Fruit fly (Drosophila melanogaster): Measurements from ENCODE around the gene drd.

drd gene

DNA sequence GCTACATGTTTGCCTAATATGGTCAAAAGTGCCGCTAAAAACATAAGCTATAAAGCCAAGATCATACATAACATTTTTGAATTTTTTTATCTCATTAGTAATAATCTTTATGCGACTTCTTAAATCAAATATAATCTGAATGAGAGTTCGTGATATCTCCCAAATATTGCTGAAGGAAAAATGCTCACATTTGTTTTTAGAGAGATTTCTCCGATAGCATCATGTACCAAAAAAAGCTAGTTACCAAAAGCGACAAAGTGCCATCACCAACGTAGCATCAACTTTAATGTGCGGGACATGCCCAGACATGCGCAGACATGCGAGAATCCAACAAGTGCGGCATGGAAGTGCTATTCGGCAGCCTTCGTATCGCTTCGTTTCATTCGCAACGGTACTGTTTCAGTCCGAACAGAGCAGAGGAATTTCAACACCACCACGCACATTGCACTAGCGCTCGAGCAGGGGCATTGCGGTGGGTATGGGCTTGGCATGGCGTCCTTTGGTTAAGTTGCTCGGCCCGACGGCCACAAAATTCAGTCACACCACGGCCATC is 36.3 kb upstream of the drd start, which contains the start of gene Rab3-GEF (continued):
- no peak for TF ChIP-seq NK7.1 (GFP tag; optimal IDR thresholded peaks at IDR 0.05)
- TF ChIP-seq CG1024 (GFP tag; IDR thresholded peaks at IDR 0.05): no peak
- TF ChIP-seq Ets97D (GFP tag; optimal IDR thresholded peaks at IDR 0.05): no peak
- peak; percentile 64 for TF ChIP-seq Sry-β (GFP tag; optimal IDR thresholded peaks at IDR 0.05)
- TF ChIP-seq bowl (GFP tag; IDR thresholded peaks at IDR 0.05): no peak
- TF ChIP-seq gsb-n (tag; optimal IDR thresholded peaks at IDR 0.05): no peak
- TF ChIP-seq CG16779 (GFP tag; IDR thresholded peaks at IDR 0.05): peak; percentile 64; the same call in 1 of the 2 replicates
- no peak for TF ChIP-seq CG10979 (tag; optimal IDR thresholded peaks at IDR 0.05)
- no peak for TF ChIP-seq tx (GFP tag; optimal IDR thresholded peaks at IDR 0.05)
- peak; percentile 34 for TF ChIP-seq abd-A (tag; optimal IDR thresholded peaks at IDR 0.05)
- peak; percentile 98 for TF ChIP-seq scrt (GFP tag; optimal IDR thresholded peaks at IDR 0.05)
- peak; percentile 93 for TF ChIP-seq nerfin-1 (tag; optimal IDR thresholded peaks at IDR 0.05)
- TF ChIP-seq shn (GFP tag; optimal IDR thresholded peaks at IDR 0.05): no peak
- peak; percentile 14 for TF ChIP-seq Sry-δ (GFP tag; optimal IDR thresholded peaks at IDR 0.05)
- peak; percentile 92 for TF ChIP-seq ewg (GFP tag; optimal IDR thresholded peaks at IDR 0.05)
- no peak for TF ChIP-seq HLH3B (GFP tag; IDR thresholded peaks at IDR 0.05)
- TF ChIP-seq p53 (GFP tag; optimal IDR thresholded peaks at IDR 0.05): peak; percentile 94
- peak; percentile 49 for TF ChIP-seq CG15479 (GFP tag; optimal IDR thresholded peaks at IDR 0.05)
- TF ChIP-seq Hmx (GFP tag; optimal IDR thresholded peaks at IDR 0.05): no peak
- no peak for TF ChIP-seq onecut (GFP tag; IDR thresholded peaks at IDR 0.05)
- no peak for TF ChIP-seq CG13775 (GFP tag; optimal IDR thresholded peaks at IDR 0.05)

DNA sequence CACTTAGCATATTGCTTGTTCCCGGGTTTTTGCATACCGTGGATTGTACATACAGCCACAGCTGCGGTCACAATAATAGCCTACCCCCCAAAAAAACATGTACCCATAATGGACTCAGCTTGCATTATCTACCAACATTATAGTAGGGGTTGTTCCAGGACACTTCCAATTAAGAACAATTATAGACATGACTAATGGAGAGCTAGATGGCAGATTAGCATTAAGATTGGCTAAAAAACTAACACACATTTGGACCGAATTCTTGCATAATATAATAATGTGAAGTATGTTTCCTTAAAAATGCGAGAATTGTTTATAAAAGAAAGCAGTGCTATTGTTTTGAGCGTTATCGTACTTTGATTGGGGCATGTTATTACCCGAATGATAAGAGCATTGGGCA is 35.2 kb upstream of the drd start:
- 0 out of 2 replicates have a peak, but pooled peaks have one; percentile 7 for TF ChIP-seq CG5953 (GFP tag; IDR thresholded peaks at IDR 0.05)
- no peak for TF ChIP-seq HLHmδ (GFP tag; optimal IDR thresholded peaks at IDR 0.05)
- peak; percentile 18 for TF ChIP-seq CG2120 (GFP tag; optimal IDR thresholded peaks at IDR 0.05)
- peak; percentile 19 for TF ChIP-seq CG7556 (GFP tag; optimal IDR thresholded peaks at IDR 0.05)
- 0 out of 2 replicates have a peak, but pooled peaks have one; percentile 11 for TF ChIP-seq esg (GFP tag; conservative IDR thresholded peaks at IDR 0.05)
- TF ChIP-seq cato (GFP tag; optimal IDR thresholded peaks at IDR 0.05; ENCODE audit: borderline replicate concordance): no peak
- peak; percentile 23 for TF ChIP-seq gem (tag; optimal IDR thresholded peaks at IDR 0.05)
- TF ChIP-seq danr (GFP tag; IDR thresholded peaks at IDR 0.05): no peak
- peak; percentile 4 for TF ChIP-seq Meics (GFP tag; optimal IDR thresholded peaks at IDR 0.05)
- no peak for TF ChIP-seq CG17612 (GFP tag; IDR thresholded peaks at IDR 0.05)
- TF ChIP-seq lab (GFP tag; optimal IDR thresholded peaks at IDR 0.05): peak; percentile 19
- no peak for TF ChIP-seq Usf (GFP tag; optimal IDR thresholded peaks at IDR 0.05)
- peak; percentile 7 for TF ChIP-seq CG13894 (tag; optimal IDR thresholded peaks at IDR 0.05)
- TF ChIP-seq Scr (GFP tag; IDR thresholded peaks at IDR 0.05; ENCODE audit: partially characterized antibody): no peak
- no peak for TF ChIP-seq az2 (GFP tag; optimal IDR thresholded peaks at IDR 0.05)
- TF ChIP-seq sens (GFP tag): peak; percentile 68
- no peak for TF ChIP-seq slbo (GFP tag; IDR thresholded peaks at IDR 0.05)
- peak; percentile 3 for TF ChIP-seq HmgZ (tag; optimal IDR thresholded peaks at IDR 0.05)
- TF ChIP-seq CG18599 (GFP tag; optimal IDR thresholded peaks at IDR 0.05): peak; percentile 2
- no peak for TF ChIP-seq dimm (GFP tag; IDR thresholded peaks at IDR 0.05)
- no peak for TF ChIP-seq CG12744 (GFP tag; optimal IDR thresholded peaks at IDR 0.05)
- TF ChIP-seq Hsf (GFP tag; optimal IDR thresholded peaks at IDR 0.05): peak; percentile 12
- TF ChIP-seq Hmr (GFP tag; optimal IDR thresholded peaks at IDR 0.05): peak; percentile 30
